Fruit fly (Drosophila melanogaster): ENCODE data around the gene Tim17a1.
A peak's percentile ranks its signal among the peaks of the same experiment; 100 is the strongest.

Gene Tim17a1

dm6 chr3R:12369135-12369792 is 4.8 kb upstream of the Tim17a1 start, which contains the start of gene GstD1:
TSS of gene GstD1 (minus strand) at chr3R:12369268.
- TF ChIP-seq eg (GFP tag; IDR thresholded peaks at IDR 0.05) (peak; percentile 75), vri (GFP tag; optimal IDR thresholded peaks at IDR 0.05) (peak; percentile 49), CG16779 (tag; optimal IDR thresholded peaks at IDR 0.05) (peak; percentile 36), Ets96B (tag; optimal IDR thresholded peaks at IDR 0.05) (peak; percentile 51), CG10669 (GFP tag; optimal IDR thresholded peaks at IDR 0.05) (peak; percentile 40), svp (GFP tag) (peak; percentile 79), CG8319 (GFP tag; optimal IDR thresholded peaks at IDR 0.05) (no peak), Ets21C (GFP tag; optimal IDR thresholded peaks at IDR 0.05) (peak; percentile 39), Hr4 (GFP tag; optimal IDR thresholded peaks at IDR 0.05) (peak; percentile 83), ss (GFP tag; optimal IDR thresholded peaks at IDR 0.05) (peak; percentile 3 to 53), CG10631 (GFP tag; optimal IDR thresholded peaks at IDR 0.05) (peak; percentile 61), OdsH (GFP tag; optimal IDR thresholded peaks at IDR 0.05) (peak; percentile 59), fkh (GFP tag; optimal IDR thresholded peaks at IDR 0.05) (peak; percentile 62), CG4318 (GFP tag; optimal IDR thresholded peaks at IDR 0.05) (peak; percentile 76), Met (GFP tag; optimal IDR thresholded peaks at IDR 0.05) (peak; percentile 50), esn (GFP tag; optimal IDR thresholded peaks at IDR 0.05) (peak; percentile 60), Gug (GFP tag; IDR thresholded peaks at IDR 0.05) (0 out of 2 replicates have a peak, but pooled peaks have one; percentile 52), Hr39 (GFP tag; optimal IDR thresholded peaks at IDR 0.05) (peak; percentile 61), dac (GFP tag; optimal IDR thresholded peaks at IDR 0.05) (peak; percentile 47), Lpt (GFP tag; optimal IDR thresholded peaks at IDR 0.05) (peak; percentile 83), topi (GFP tag; optimal IDR thresholded peaks at IDR 0.05) (peak; percentile 48), fd85E (GFP tag; optimal IDR thresholded peaks at IDR 0.05) (no peak), Eip93F (GFP tag; optimal IDR thresholded peaks at IDR 0.05) (no peak), Sox15 (GFP tag; optimal IDR thresholded peaks at IDR 0.05) (peak; percentile 10), cyc (GFP tag; optimal IDR thresholded peaks at IDR 0.05) (peak; percentile 60), CG7368 (GFP tag; optimal IDR thresholded peaks at IDR 0.05) (peak; percentile 1), spab (GFP tag; optimal IDR thresholded peaks at IDR 0.05) (peak; percentile 25), CG6276 (GFP tag; optimal IDR thresholded peaks at IDR 0.05) (peak; percentile 77), acj6 (GFP tag; optimal IDR thresholded peaks at IDR 0.05) (peak; percentile 43), CG6808 (GFP tag; optimal IDR thresholded peaks at IDR 0.05) (peak; percentile 51), CG6163 (GFP tag; IDR thresholded peaks at IDR 0.05) (peak; percentile 69), CG32006 (GFP tag; optimal IDR thresholded peaks at IDR 0.05) (peak; percentile 89), CG15336 (GFP tag; IDR thresholded peaks at IDR 0.05) (peak; percentile 76), Smox (GFP tag; optimal IDR thresholded peaks at IDR 0.05) (peak; percentile 36), CG34406 (GFP tag; optimal IDR thresholded peaks at IDR 0.05) (peak; percentile 43), salr (GFP tag; optimal IDR thresholded peaks at IDR 0.05) (peak in 1 of 2 experiments; percentile 81), fd59A (GFP tag; optimal IDR thresholded peaks at IDR 0.05) (peak; percentile 59), Eip78C (GFP tag) (peak; percentile 89), CG8632 (GFP tag; optimal IDR thresholded peaks at IDR 0.05) (no peak), Sox102F (GFP tag; optimal IDR thresholded peaks at IDR 0.05) (peak; percentile 2), CG3919 (GFP tag; optimal IDR thresholded peaks at IDR 0.05) (peak; percentile 71), CG8119 (GFP tag; IDR thresholded peaks at IDR 0.05) (peak; percentile 72), CG11902 (GFP tag; optimal IDR thresholded peaks at IDR 0.05) (no peak), lz (GFP tag; optimal IDR thresholded peaks at IDR 0.05) (peak; percentile 64), Eip75B (GFP tag; optimal IDR thresholded peaks at IDR 0.05) (peak; percentile 35), CG11762 (GFP tag; optimal IDR thresholded peaks at IDR 0.05; ENCODE audit: insufficient read depth) (peak; percentile 30), CG31627 (GFP tag; optimal IDR thresholded peaks at IDR 0.05) (peak; percentile 47), CG1621 (tag; optimal IDR thresholded peaks at IDR 0.05) (no peak), achi (GFP tag; optimal IDR thresholded peaks at IDR 0.05) (peak; percentile 74), Hr38 (GFP tag; optimal IDR thresholded peaks at IDR 0.05) (no peak), CG6792 (GFP tag; optimal IDR thresholded peaks at IDR 0.05) (peak; percentile 21)

Data from whole organism, prepupa.